Worm (Caenorhabditis elegans): ENCODE results near the gene unc-41.

The unc-41 gene

DNA sequence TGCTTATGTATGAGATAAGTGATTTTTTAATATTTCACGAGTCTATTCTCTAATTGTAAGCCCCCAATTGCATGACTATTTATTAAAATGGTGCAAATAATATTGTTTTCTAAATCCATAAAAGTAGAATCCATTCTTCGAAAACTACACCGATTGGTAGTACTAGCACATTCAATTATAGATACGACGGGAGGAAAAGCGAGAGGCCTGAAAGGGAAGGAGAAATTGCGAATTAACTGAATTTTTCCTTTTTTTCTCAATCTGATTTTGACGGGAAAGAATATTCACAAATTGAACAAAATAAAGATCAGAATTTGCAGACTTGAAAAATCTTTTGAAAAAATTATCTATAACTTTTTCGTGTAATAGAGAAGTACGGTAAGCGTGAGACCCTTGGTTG is 1.2 kb upstream of the unc-41 start:
- TF ChIP-seq ces-1 (GFP tag; optimal IDR thresholded peaks at IDR 0.05) (peak; percentile 89), nhr-12 (tag; optimal IDR thresholded peaks at IDR 0.05) (no peak)

DNA sequence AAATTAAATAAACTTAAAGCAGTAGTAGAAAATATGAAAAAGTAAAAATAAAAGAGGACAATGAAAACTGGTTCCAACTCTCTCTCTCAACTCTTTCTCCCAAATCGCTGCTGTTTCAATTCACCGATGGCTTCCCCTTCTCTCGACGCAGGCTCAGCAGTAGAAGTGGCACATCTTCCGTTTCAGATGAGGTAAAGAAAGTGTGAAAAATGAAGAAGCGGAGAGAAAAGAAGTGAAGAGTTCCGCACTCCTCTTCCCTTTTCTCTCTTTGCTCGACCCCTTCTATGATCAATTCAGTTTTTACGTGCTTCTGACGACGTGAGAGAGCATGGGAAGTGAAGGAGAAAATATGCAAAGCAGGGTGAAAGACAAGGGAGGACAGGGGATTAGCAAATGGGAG is 1.8 kb downstream of the unc-41 start:
- TF ChIP-seq nhr-237 (tag; optimal IDR thresholded peaks at IDR 0.05) (no peak), ces-1 (GFP tag; optimal IDR thresholded peaks at IDR 0.05) (peak; percentile 40)

DNA sequence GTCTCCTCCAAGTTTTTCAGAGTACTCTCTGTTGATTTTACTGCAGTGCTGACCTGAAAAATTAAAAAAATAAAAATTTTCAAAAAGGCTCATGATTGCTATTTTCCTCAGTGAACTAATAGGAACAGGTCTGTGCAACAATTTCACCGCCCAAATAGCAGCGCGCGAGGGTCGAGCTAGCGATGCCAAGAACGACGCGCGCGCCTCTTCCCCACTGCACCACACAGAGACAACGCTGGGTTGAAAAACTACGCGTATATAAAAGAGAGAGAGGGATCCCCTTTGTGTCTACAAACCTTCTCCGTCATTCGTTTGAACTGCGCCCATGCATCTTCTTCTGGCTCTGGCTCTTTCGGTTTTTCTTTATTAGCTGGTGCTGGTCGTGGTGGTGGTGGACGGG is 5.9 kb downstream of the unc-41 start:
- TF ChIP-seq tbx-8 (GFP tag; optimal IDR thresholded peaks at IDR 0.05) (peak; percentile 89), pha-4 (tag; optimal IDR thresholded peaks at IDR 0.05) (peak; percentile 72), nhr-12 (tag; optimal IDR thresholded peaks at IDR 0.05) (no peak), lin-13 (tag; optimal IDR thresholded peaks at IDR 0.05) (peak; percentile 58), sem-2 (GFP tag; optimal IDR thresholded peaks at IDR 0.05) (peak; percentile 89), ceh-39 (tag; optimal IDR thresholded peaks at IDR 0.05) (no peak), ces-1 (GFP tag; optimal IDR thresholded peaks at IDR 0.05) (no peak), ceh-43 (GFP tag; optimal IDR thresholded peaks at IDR 0.05) (peak; percentile 93), unc-120 (tag; optimal IDR thresholded peaks at IDR 0.05; ENCODE audit: poor library complexity, severe bottlenecking) (peak; percentile 88), nhr-237 (tag; optimal IDR thresholded peaks at IDR 0.05) (no peak), zip-8 (tag; optimal IDR thresholded peaks at IDR 0.05) (no peak), bed-3 (GFP tag; optimal IDR thresholded peaks at IDR 0.05) (peak; percentile 90), snpc-4 (tag; optimal IDR thresholded peaks at IDR 0.05) (no peak), cnd-1 (tag; optimal IDR thresholded peaks at IDR 0.05) (peak; percentile 93), M03D4.4 (tag; optimal IDR thresholded peaks at IDR 0.05) (peak; percentile 95), unc-62 (GFP tag; optimal IDR thresholded peaks at IDR 0.05) (peak; percentile 51), blmp-1 (tag; optimal IDR thresholded peaks at IDR 0.05) (no peak), elt-1 (tag; optimal IDR thresholded peaks at IDR 0.05; ENCODE audit: borderline replicate concordance, insufficient read depth) (no peak), hlh-1 (tag; optimal IDR thresholded peaks at IDR 0.05) (peak; percentile 15), lsy-2 (tag; optimal IDR thresholded peaks at IDR 0.05) (peak; percentile 28), nhr-2 (tag; optimal IDR thresholded peaks at IDR 0.05) (no peak), drap-1 (GFP tag; optimal IDR thresholded peaks at IDR 0.05) (peak; percentile 97), ztf-11 (tag; optimal IDR thresholded peaks at IDR 0.05) (peak; percentile 25), flh-1 (GFP tag; optimal IDR thresholded peaks at IDR 0.05) (peak; percentile 86), ham-2 (GFP tag; optimal IDR thresholded peaks at IDR 0.05) (peak; percentile 88), mls-2 (tag; optimal IDR thresholded peaks at IDR 0.05) (peak; percentile 96), sptf-1 (tag; optimal IDR thresholded peaks at IDR 0.05) (peak; percentile 97), lin-32 (GFP tag; optimal IDR thresholded peaks at IDR 0.05) (peak; percentile 92), unc-39 (tag; optimal IDR thresholded peaks at IDR 0.05) (peak; percentile 44), ceh-83 (GFP tag; optimal IDR thresholded peaks at IDR 0.05) (peak; percentile 94), nhr-28 (tag; optimal IDR thresholded peaks at IDR 0.05) (peak; percentile 30), nhr-76 (tag; optimal IDR thresholded peaks at IDR 0.05) (no peak), mep-1 (tag; optimal IDR thresholded peaks at IDR 0.05) (peak; percentile 53), mab-5 (tag; optimal IDR thresholded peaks at IDR 0.05) (no peak), elt-3 (tag; optimal IDR thresholded peaks at IDR 0.05) (no peak)

DNA sequence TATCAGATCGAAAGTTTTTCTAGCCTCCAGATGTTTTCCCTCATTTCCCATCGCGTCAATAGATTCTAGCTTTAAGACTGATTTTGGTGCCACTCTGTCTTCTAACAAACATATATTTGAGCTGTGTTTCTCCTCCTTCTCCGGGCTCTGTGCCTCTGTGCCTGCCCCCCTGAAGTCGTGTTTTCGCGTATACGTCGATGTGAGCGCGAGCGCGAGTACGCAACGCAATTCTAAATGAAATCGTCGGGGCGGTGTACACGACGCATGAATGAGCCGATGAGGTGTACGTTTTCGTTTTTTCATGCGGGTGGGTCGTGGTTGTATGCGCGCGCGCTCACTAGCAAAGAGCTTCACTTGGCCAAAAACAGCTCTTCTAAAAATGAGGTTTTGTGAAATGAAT is 10.1 kb downstream of the unc-41 start:
- TF ChIP-seq blmp-1 (tag; optimal IDR thresholded peaks at IDR 0.05): no peak
- TF ChIP-seq unc-62 (GFP tag; optimal IDR thresholded peaks at IDR 0.05): no peak
- no peak for TF ChIP-seq ztf-11 (tag; optimal IDR thresholded peaks at IDR 0.05)
- TF ChIP-seq bed-3 (GFP tag; optimal IDR thresholded peaks at IDR 0.05): no peak
- no peak for TF ChIP-seq nhr-2 (tag; optimal IDR thresholded peaks at IDR 0.05)
- no peak for TF ChIP-seq lsy-2 (tag; optimal IDR thresholded peaks at IDR 0.05)
- TF ChIP-seq mls-2 (tag; optimal IDR thresholded peaks at IDR 0.05): no peak
- no peak for TF ChIP-seq ceh-43 (GFP tag; optimal IDR thresholded peaks at IDR 0.05)
- no peak for TF ChIP-seq hlh-1 (tag; optimal IDR thresholded peaks at IDR 0.05)
- no peak for TF ChIP-seq elt-1 (tag; optimal IDR thresholded peaks at IDR 0.05; ENCODE audit: borderline replicate concordance, insufficient read depth)
- no peak for TF ChIP-seq nhr-12 (tag; optimal IDR thresholded peaks at IDR 0.05)
- no peak for TF ChIP-seq unc-120 (tag; optimal IDR thresholded peaks at IDR 0.05; ENCODE audit: poor library complexity, severe bottlenecking)
- TF ChIP-seq nhr-28 (tag; optimal IDR thresholded peaks at IDR 0.05): no peak
- no peak for TF ChIP-seq flh-1 (GFP tag; optimal IDR thresholded peaks at IDR 0.05)
- no peak for TF ChIP-seq lin-32 (GFP tag; optimal IDR thresholded peaks at IDR 0.05)
- no peak for TF ChIP-seq nhr-76 (tag; optimal IDR thresholded peaks at IDR 0.05)
- no peak for TF ChIP-seq lin-13 (tag; optimal IDR thresholded peaks at IDR 0.05)
- no peak for TF ChIP-seq nhr-237 (tag; optimal IDR thresholded peaks at IDR 0.05)
- TF ChIP-seq M03D4.4 (tag; optimal IDR thresholded peaks at IDR 0.05): no peak
